Worm (Caenorhabditis elegans) whole organism, young adult: ENCODE data around the gene srh-207.

ENCODE experiments used
- bed-1 ChIP-seq: fragments of 200-800 bp; sonication (Bioruptor generic); IDR thresholded peaks from 2 replicates; pipeline ENCODE4 v1.3.6; 2022; ENCODE audit warnings: missing genetic modification reagents, missing genetic modification characterization, missing compliant biosample characterization
- cebp-2 ChIP-seq: fragments of 200-800 bp; sonication (Bioruptor generic); IDR thresholded peaks from 2 replicates; pipeline ENCODE4 v1.3.6; 2022; ENCODE audit warnings: missing genetic modification characterization, missing compliant biosample characterization
- ceh-91 ChIP-seq: fragments of 200-800 bp; sonication (Bioruptor generic); IDR thresholded peaks from 2 replicates; pipeline ENCODE4 v1.3.6; 2022; ENCODE audit warnings: missing genetic modification reagents, missing genetic modification characterization, missing compliant biosample characterization
- dpl-1 ChIP-seq: fragments of 150-350 bp; optimal IDR thresholded peaks from 2 replicates; lab custom pipeline; 2014; ENCODE audit warnings: missing biosample characterization, missing genetic modification reagents, missing genetic modification characterization
- gei-17 ChIP-seq: fragments of 200-800 bp; sonication (Bioruptor generic); optimal IDR thresholded peaks from 2 replicates; lab custom pipeline; 2018; ENCODE audit warnings: mild to moderate bottlenecking, missing genetic modification characterization, missing compliant biosample characterization
- lin-26 ChIP-seq: fragments of 200-800 bp; sonication (Bioruptor generic); IDR thresholded peaks from 2 replicates; pipeline ENCODE4 v1.3.6; 2022; ENCODE audit warnings: missing genetic modification reagents, missing genetic modification characterization, missing compliant biosample characterization
- mes-4 ChIP-seq: sonication (generic microtip); optimal IDR thresholded peaks from 2 replicates; lab custom pipeline; 2016; ENCODE audit warnings: missing genotype, missing genetic modification characterization, missing compliant biosample characterization
- nhr-27 ChIP-seq: fragments of 200-800 bp; sonication (Bioruptor generic); optimal IDR thresholded peaks from 2 replicates; lab custom pipeline; 2018; ENCODE audit warnings: mild to moderate bottlenecking, missing genetic modification characterization, moderate library complexity, missing compliant biosample characterization
- pha-4 ChIP-seq: fragments of 150-350 bp; sonication (generic microtip); optimal IDR thresholded peaks from 2 replicates; lab custom pipeline; 2014; ENCODE audit warnings: missing biosample characterization, missing genetic modification reagents, missing genetic modification characterization
- rcor-1 ChIP-seq: fragments of 200-800 bp; sonication (Bioruptor generic); IDR thresholded peaks from 2 replicates; pipeline ENCODE4 v1.3.6; 2022; ENCODE audit warnings: missing genetic modification reagents, missing genetic modification characterization, missing compliant biosample characterization
- snpc-3.4 ChIP-seq: sonication (generic microtip); optimal IDR thresholded peaks from 2 replicates; lab custom pipeline; 2017; ENCODE audit warnings: missing genetic modification characterization, mild to moderate bottlenecking, missing compliant biosample characterization, antibody characterized with exemption, moderate library complexity, missing genotype, missing genetic modification reagents
- tbp1 ChIP-seq: fragments of 200-800 bp; sonication (Bioruptor generic); optimal IDR thresholded peaks from 2 replicates; lab custom pipeline; 2018; ENCODE audit warnings: mild to moderate bottlenecking, missing genetic modification characterization, missing compliant biosample characterization
- unc-62 ChIP-seq: fragments of 150-350 bp; optimal IDR thresholded peaks from 2 replicates; lab custom pipeline; 2014; ENCODE audit warnings: missing biosample characterization, missing genetic modification reagents, missing genetic modification characterization
- ztf-18 ChIP-seq: sonication (generic microtip); optimal IDR thresholded peaks from 2 replicates; lab custom pipeline; 2016; ENCODE audit warnings: missing genotype, mild to moderate bottlenecking, missing genetic modification characterization, missing compliant biosample characterization

ce11 chrV:18430826-18431225, 20.8 kb upstream of the srh-207 start:
- TF ChIP-seq tbp1 (no peak), cebp-2 (GFP tag; lab: Robert Waterston, UW) (no peak), bed-1 (GFP tag; lab: Robert Waterston, UW) (no peak), dpl-1 (GFP tag; lab: Kevin White, UChicago) (no peak), ceh-91 (GFP tag; lab: Robert Waterston, UW) (no peak), unc-62 (GFP tag; lab: Kevin White, UChicago) (no peak), ztf-18 (tag; lab: Kevin White, UChicago) (no peak), snpc-3.4 (tag; lab: Kevin White, UChicago) (no peak), mes-4 (tag; lab: Kevin White, UChicago) (no peak), lin-26 (no peak), nhr-27 (tag; lab: Kevin White, UChicago) (no peak), rcor-1 (GFP tag; lab: Robert Waterston, UW) (no peak), gei-17 (GFP tag; lab: Kevin White, UChicago) (no peak), pha-4 (tag; lab: Kevin White, UChicago) (no peak)
